Fruit fly (Drosophila melanogaster) whole organism, wandering third instar larva: Measurements from ENCODE around the gene CG10376.

Experiments
- Abd-B ChIP-seq: fragments of >200 bp; optimal IDR thresholded peaks from 2 replicates; lab custom pipeline; 2017; ENCODE audit warnings: missing biosample characterization, missing genetic modification characterization
- CrebA ChIP-seq: fragments of 200-800 bp; sonication (Bioruptor generic); optimal IDR thresholded peaks from 2 replicates; lab custom pipeline; 2016; ENCODE audit warnings: missing biosample characterization, mild to moderate bottlenecking, missing genetic modification characterization, borderline replicate concordance
- Dfd ChIP-seq: fragments of >200 bp; optimal IDR thresholded peaks from 2 replicates; lab custom pipeline; 2017; ENCODE audit warnings: missing biosample characterization, missing genetic modification characterization
- Dif ChIP-seq: fragments of 200-275, 200-300 bp; sonication (Bioruptor generic); optimal IDR thresholded peaks from 2 replicates; lab custom pipeline; 2018; ENCODE audit warnings: missing biosample characterization, missing genetic modification characterization; ENCODE audit not compliant: partially characterized antibody
- Hr78 ChIP-seq: fragments of >200 bp; optimal IDR thresholded peaks from 2 replicates; lab custom pipeline; 2017; ENCODE audit warnings: missing biosample characterization, missing genetic modification characterization
- Jra ChIP-seq: sonication (Bioruptor generic); optimal IDR thresholded peaks from 2 replicates; lab custom pipeline; 2016; ENCODE audit warnings: missing biosample characterization, missing genetic modification characterization
- Myc ChIP-seq: fragments of >200 bp; optimal IDR thresholded peaks from 2 replicates; lab custom pipeline; 2017
- Rel ChIP-seq, 2 experiments: fragments of 200-800 bp; sonication (Bioruptor generic) in 1 of 2; optimal IDR thresholded peaks; 2 replicates in 1 of 2; 3 replicates in 1 of 2; lab custom pipeline; 2016 to 2019; ENCODE audit warnings: mild to moderate bottlenecking in 2 of 2, missing biosample characterization in 2 of 2, missing genetic modification characterization in 2 of 2, moderate library complexity in 1 of 2
- dmrt93B ChIP-seq: fragments of 200-800 bp; sonication (Bioruptor generic); optimal IDR thresholded peaks from 2 replicates; lab custom pipeline; 2018; ENCODE audit warnings: missing biosample characterization, mild to moderate bottlenecking, missing genetic modification characterization
- dsf ChIP-seq: sonication (Bioruptor generic); optimal IDR thresholded peaks from 2 replicates; lab custom pipeline; 2016; ENCODE audit warnings: missing biosample characterization, missing genetic modification characterization, borderline replicate concordance
- psq ChIP-seq: fragments of 200-800 bp; sonication (Bioruptor generic); optimal IDR thresholded peaks from 3 replicates; lab custom pipeline; 2017; ENCODE audit warnings: missing biosample characterization, mild to moderate bottlenecking, missing genetic modification characterization, moderate library complexity
- sv ChIP-seq: fragments of 200-800 bp; sonication (Bioruptor generic); optimal IDR thresholded peaks from 3 replicates; lab custom pipeline; 2016; ENCODE audit warnings: missing biosample characterization, missing genetic modification characterization

DNA sequence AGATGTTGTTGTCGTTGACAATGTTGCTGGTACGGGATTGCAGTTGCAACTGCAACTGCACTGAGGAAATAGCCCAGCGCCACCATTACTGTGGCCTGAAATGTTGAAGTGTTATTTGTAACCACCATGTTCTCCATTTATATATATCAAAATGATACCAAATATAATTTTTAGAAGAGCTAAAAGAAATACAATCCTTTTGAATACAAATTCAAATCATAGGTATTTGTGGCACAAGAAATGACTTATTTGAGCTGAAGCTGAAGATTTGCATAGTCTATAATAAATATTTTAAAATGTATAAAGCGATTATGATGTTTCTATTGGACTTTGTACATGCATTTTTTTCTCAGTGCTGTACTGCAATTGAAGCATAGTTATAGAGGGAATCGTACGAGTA lies 16.7 kb upstream of the CG10376 start:
- TF ChIP-seq Dfd (GFP tag; lab: Kevin White, UChicago) (no peak), Hr78 (GFP tag; lab: Kevin White, UChicago) (no peak), Myc (lab: Kevin White, UChicago) (no peak), Jra (GFP tag; lab: Kevin White, UChicago) (no peak), dsf (no peak), Abd-B (no peak), psq (GFP tag; lab: Kevin White, UChicago) (no peak), sv (GFP tag; lab: Kevin White, UChicago) (no peak), dmrt93B (GFP tag; lab: Kevin White, UChicago) (no peak), Dif (GFP tag; lab: Kevin White, UChicago) (no peak), CrebA (GFP tag; lab: Kevin White, UChicago) (no peak), Rel (GFP tag; optimal IDR thresholded peaks at IDR 0.05; lab: Kevin White, UChicago) (no peak), Rel (tag; optimal IDR thresholded peaks at IDR 0.05; lab: Kevin White, UChicago) (no peak)
